Worm (Caenorhabditis elegans): Measurements from ENCODE around the gene pph-4.2.

The pph-4.2 gene

ce11 chrIII:12349027-12349426, 28.0 kb downstream of the pph-4.2 start:
- peak; percentile 87 for TF ChIP-seq nfya-1 (tag; optimal IDR thresholded peaks at IDR 0.05; ENCODE audit: insufficient read depth)
- TF ChIP-seq nhr-11 (tag; optimal IDR thresholded peaks at IDR 0.05): no peak
- no peak for TF ChIP-seq daf-12 (tag; optimal IDR thresholded peaks at IDR 0.05)

- no peak for TF ChIP-seq nhr-12 (tag; optimal IDR thresholded peaks at IDR 0.05)
- peak; percentile 100 for TF ChIP-seq nfya-1 (tag; optimal IDR thresholded peaks at IDR 0.05; ENCODE audit: insufficient read depth)
Measured at ce11 chrIII:12344940-12345339, 32.1 kb downstream of the pph-4.2 start.

DNA sequence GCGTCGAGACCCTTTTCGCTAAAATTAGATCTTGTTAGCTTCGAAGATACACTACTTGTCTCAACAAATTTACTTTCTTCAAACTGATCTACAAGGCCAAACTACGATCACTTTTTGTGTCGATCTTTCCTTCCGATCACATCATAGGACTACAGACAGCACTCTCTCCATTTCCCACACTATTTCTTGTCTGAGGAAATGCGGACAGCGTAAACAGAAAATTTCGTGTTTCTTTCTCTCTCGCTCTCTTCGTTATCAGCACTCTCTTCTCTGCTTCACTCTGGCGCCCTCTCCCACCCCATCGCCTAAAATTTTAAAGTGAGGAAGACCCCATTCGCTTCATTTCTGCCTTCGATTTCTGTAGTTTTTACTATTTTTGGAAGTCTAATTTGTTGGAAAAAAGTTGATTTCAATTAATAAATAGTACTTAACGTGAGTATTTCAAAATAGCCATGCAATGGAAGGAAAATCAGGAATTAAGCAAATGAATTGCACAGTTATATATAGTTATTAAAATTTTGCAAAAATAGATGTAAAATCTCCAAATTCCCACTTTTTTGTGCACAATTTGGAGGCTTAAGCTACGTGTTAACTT, 41.6 kb downstream of the pph-4.2 start:
- TF ChIP-seq pha-4 (tag; optimal IDR thresholded peaks at IDR 0.05) (peak; percentile 93), mdl-1 (tag; optimal IDR thresholded peaks at IDR 0.05) (no peak), hmg-11 (tag; optimal IDR thresholded peaks at IDR 0.05) (peak; percentile 84), snpc-4 (tag; optimal IDR thresholded peaks at IDR 0.05) (peak; percentile 38), ceh-28 (tag; optimal IDR thresholded peaks at IDR 0.05) (peak; percentile 43), pqm-1 (tag; optimal IDR thresholded peaks at IDR 0.05) (peak; percentile 57), unc-62 (GFP tag; optimal IDR thresholded peaks at IDR 0.05) (no peak), nhr-43 (tag; optimal IDR thresholded peaks at IDR 0.05; ENCODE audit: poor library complexity, severe bottlenecking) (peak; percentile 45), nhr-23 (tag; optimal IDR thresholded peaks at IDR 0.05) (peak; percentile 47), nhr-76 (tag; optimal IDR thresholded peaks at IDR 0.05) (no peak), egl-5 (tag; optimal IDR thresholded peaks at IDR 0.05) (peak; percentile 12), elt-2 (tag; optimal IDR thresholded peaks at IDR 0.05) (peak; percentile 72), R02D3.7 (tag; optimal IDR thresholded peaks at IDR 0.05) (peak; percentile 5), ceh-16 (tag; optimal IDR thresholded peaks at IDR 0.05) (no peak), nfya-1 (tag; optimal IDR thresholded peaks at IDR 0.05; ENCODE audit: insufficient read depth) (peak; percentile 89), elt-1 (tag; optimal IDR thresholded peaks at IDR 0.05) (peak; percentile 59), lin-15B (tag; optimal IDR thresholded peaks at IDR 0.05) (peak; percentile 64), nhr-28 (tag; optimal IDR thresholded peaks at IDR 0.05) (no peak), lin-39 (tag; optimal IDR thresholded peaks at IDR 0.05) (no peak), fkh-2 (tag; optimal IDR thresholded peaks at IDR 0.05) (no peak), jun-1 (tag; optimal IDR thresholded peaks at IDR 0.05) (peak; percentile 85), aly-2 (tag; optimal IDR thresholded peaks at IDR 0.05) (no peak), nhr-25 (tag; optimal IDR thresholded peaks at IDR 0.05) (peak; percentile 92)

ce11 chrIII:12334268-12334667, 42.8 kb downstream of the pph-4.2 start:
- TF ChIP-seq nhr-25 (tag; optimal IDR thresholded peaks at IDR 0.05): no peak
- peak; percentile 76 for TF ChIP-seq nfya-1 (tag; optimal IDR thresholded peaks at IDR 0.05; ENCODE audit: insufficient read depth)

ce11 chrIII:12333445-12333844, 43.6 kb downstream of the pph-4.2 start, which contains the start of gene zip-1:
Gene zip-1 (plus strand): TSS chrIII:12333745.
- no peak for TF ChIP-seq egl-5 (tag; optimal IDR thresholded peaks at IDR 0.05)
- no peak for TF ChIP-seq nhr-76 (tag; optimal IDR thresholded peaks at IDR 0.05)
- TF ChIP-seq elt-3 (tag; optimal IDR thresholded peaks at IDR 0.05): no peak
- TF ChIP-seq zag-1 (tag; optimal IDR thresholded peaks at IDR 0.05): no peak
- TF ChIP-seq mml-1 (tag; optimal IDR thresholded peaks at IDR 0.05): no peak
- TF ChIP-seq egl-27 (tag; optimal IDR thresholded peaks at IDR 0.05): no peak
- no peak for TF ChIP-seq ceh-16 (tag; optimal IDR thresholded peaks at IDR 0.05)
- no peak for TF ChIP-seq lsy-12 (tag; optimal IDR thresholded peaks at IDR 0.05)
- no peak for TF ChIP-seq nhr-43 (tag; optimal IDR thresholded peaks at IDR 0.05; ENCODE audit: poor library complexity, severe bottlenecking)

- no peak for TF ChIP-seq ceh-82 (tag; optimal IDR thresholded peaks at IDR 0.05)
- TF ChIP-seq eor-1 (tag; optimal IDR thresholded peaks at IDR 0.05): no peak
- TF ChIP-seq ceh-16 (tag; optimal IDR thresholded peaks at IDR 0.05): no peak
- TF ChIP-seq skn-1 (tag; optimal IDR thresholded peaks at IDR 0.05): no peak
- TF ChIP-seq ZK546.5 (tag; optimal IDR thresholded peaks at IDR 0.05): no peak
- TF ChIP-seq ama-1 (optimal IDR thresholded peaks at IDR 0.05): no peak
- TF ChIP-seq nfya-1 (tag; optimal IDR thresholded peaks at IDR 0.05; ENCODE audit: insufficient read depth): peak; percentile 97
- no peak for TF ChIP-seq nhr-76 (tag; optimal IDR thresholded peaks at IDR 0.05)
Measured at ce11 chrIII:12331300-12331699, 45.7 kb downstream of the pph-4.2 start.

All from whole organism, L3 larva.